Fruit fly (Drosophila melanogaster) whole organism, adult: ENCODE measurements around the gene woc.

ENCODE experiments used
- CG11617 ChIP-seq: fragments of 200-800 bp; sonication (Bioruptor generic); optimal IDR thresholded peaks from 2 replicates; lab custom pipeline; 2017; ENCODE audit warnings: mild to moderate bottlenecking, missing biosample characterization, missing genetic modification reagents, missing genetic modification characterization
- CG12768 ChIP-seq: fragments of 200-800 bp; sonication (Bioruptor generic); optimal IDR thresholded peaks from 2 replicates; lab custom pipeline; 2017; ENCODE audit warnings: missing biosample characterization, missing genetic modification characterization, mild to moderate bottlenecking, moderate library complexity, missing genetic modification reagents
- CG14711 ChIP-seq: fragments of 200-800 bp; sonication (Bioruptor generic); optimal IDR thresholded peaks from 2 replicates; lab custom pipeline; 2018; ENCODE audit warnings: missing biosample characterization, mild to moderate bottlenecking, missing genetic modification characterization, moderate library complexity
- CG1620 ChIP-seq: fragments of 200-800 bp; sonication (Bioruptor generic); optimal IDR thresholded peaks from 2 replicates; lab custom pipeline; 2016; ENCODE audit warnings: missing biosample characterization, missing genetic modification characterization
- CG33017 ChIP-seq: fragments of 200-800 bp; sonication (Bioruptor generic); optimal IDR thresholded peaks from 2 replicates; lab custom pipeline; 2018; ENCODE audit warnings: missing biosample characterization, mild to moderate bottlenecking, missing genetic modification characterization, moderate library complexity
- CG5204 ChIP-seq: fragments of 200-800 bp; sonication (Bioruptor generic); optimal IDR thresholded peaks from 2 replicates; lab custom pipeline; 2016; ENCODE audit warnings: missing biosample characterization, missing genetic modification characterization
- CG7045 ChIP-seq: fragments of 200-800 bp; sonication (Bioruptor generic); optimal IDR thresholded peaks from 2 replicates; lab custom pipeline; 2017; ENCODE audit warnings: missing biosample characterization, mild to moderate bottlenecking, missing genetic modification characterization
- CG7101 ChIP-seq: fragments of 200-800 bp; sonication (Bioruptor generic); optimal IDR thresholded peaks from 2 replicates; lab custom pipeline; 2018; ENCODE audit warnings: missing biosample characterization, mild to moderate bottlenecking, missing genetic modification characterization, moderate library complexity
- Clk ChIP-seq: fragments of 200-800 bp; sonication (Bioruptor generic); optimal IDR thresholded peaks from 2 replicates; lab custom pipeline; 2017; ENCODE audit warnings: missing biosample characterization, missing genetic modification characterization
- Crg-1 ChIP-seq: fragments of 200-800 bp; sonication (Bioruptor generic); optimal IDR thresholded peaks from 2 replicates; lab custom pipeline; 2016; ENCODE audit warnings: missing biosample characterization, missing genetic modification characterization
- Hr96 ChIP-seq: fragments of 200-800 bp; sonication (Bioruptor generic); optimal IDR thresholded peaks from 2 replicates; lab custom pipeline; 2016; ENCODE audit warnings: missing biosample characterization, missing genetic modification characterization
- Mnt ChIP-seq: fragments of 200-800 bp; sonication (Bioruptor generic); optimal IDR thresholded peaks from 2 replicates; lab custom pipeline; 2016; ENCODE audit warnings: missing biosample characterization, mild to moderate bottlenecking, missing genetic modification characterization
- bab1 ChIP-seq: fragments of 200-800 bp; sonication (Bioruptor generic); optimal IDR thresholded peaks from 3 replicates; lab custom pipeline; 2019; ENCODE audit warnings: missing biosample characterization, mild to moderate bottlenecking, missing genetic modification characterization, moderate library complexity
- cic ChIP-seq: fragments of 200-800 bp; sonication (Bioruptor generic); optimal IDR thresholded peaks from 2 replicates; lab custom pipeline; 2017; ENCODE audit warnings: missing biosample characterization, mild to moderate bottlenecking, missing genetic modification characterization, moderate library complexity
- cnc ChIP-seq, 2 experiments: fragments of >200 bp; optimal IDR thresholded peaks; 2 replicates each; lab custom pipeline; 2017
- kay ChIP-seq: fragments of 200-800 bp; sonication (Bioruptor generic); peaks from one replicate; lab custom pipeline; 2016; ENCODE audit warnings: missing biosample characterization, missing genetic modification characterization, borderline replicate concordance
- ovo ChIP-seq: fragments of 200-800 bp; sonication (Bioruptor generic); optimal IDR thresholded peaks from 2 replicates; lab custom pipeline; 2016; ENCODE audit warnings: missing biosample characterization, missing genetic modification characterization
- pad ChIP-seq: fragments of 200-800 bp; sonication (Bioruptor generic); optimal IDR thresholded peaks from 3 replicates; lab custom pipeline; 2017; ENCODE audit warnings: missing biosample characterization, missing genetic modification characterization, mild to moderate bottlenecking, moderate library complexity, missing genetic modification reagents
- tj ChIP-seq: fragments of 200-800 bp; sonication (Bioruptor generic); optimal IDR thresholded peaks from 3 replicates; lab custom pipeline; 2017; ENCODE audit warnings: missing biosample characterization, mild to moderate bottlenecking, missing genetic modification characterization, moderate library complexity
- toe ChIP-seq: fragments of 200-800 bp; sonication (Bioruptor generic); optimal IDR thresholded peaks from 2 replicates; lab custom pipeline; 2016; ENCODE audit warnings: missing biosample characterization, missing genetic modification characterization

Gene woc

DNA sequence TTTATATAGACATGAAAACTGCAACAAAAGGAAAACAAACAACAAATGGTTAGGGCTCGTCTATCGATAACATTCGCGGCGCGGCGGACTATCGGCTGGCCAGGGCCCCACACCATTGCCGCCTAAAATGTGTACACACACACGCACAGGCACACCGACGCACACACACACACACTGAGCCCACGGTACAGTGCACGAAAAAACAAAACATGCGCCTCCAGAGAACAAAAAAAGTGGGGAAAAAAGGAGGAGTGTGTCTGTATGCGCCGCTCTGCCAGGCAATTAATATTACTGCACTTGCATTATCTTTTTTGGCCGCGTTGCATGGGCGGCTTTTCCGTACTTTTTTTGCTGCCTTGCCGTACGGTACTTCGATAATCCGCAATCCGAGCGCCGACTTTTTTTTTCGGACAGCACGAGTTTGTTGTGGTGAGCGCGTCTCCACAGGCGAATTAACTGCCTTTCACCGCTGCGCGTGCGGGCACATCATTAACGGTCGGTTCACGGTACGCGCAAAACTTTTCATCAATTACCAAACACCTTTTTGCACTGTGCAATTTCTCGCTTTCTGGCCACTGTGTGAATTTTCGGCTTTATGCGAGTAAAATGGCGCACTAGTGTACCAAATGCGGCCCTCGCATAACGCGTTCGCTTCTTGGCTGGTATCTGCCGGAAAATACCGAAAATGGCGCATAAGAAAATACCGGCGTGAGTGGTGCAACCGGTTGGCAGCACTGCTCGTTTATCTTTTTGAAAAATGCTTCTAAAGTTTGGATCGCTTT is at the start of gene woc:
TSS of gene woc (minus strand) at position 622 of the 782 bp plus-strand sequence.
- TF ChIP-seq ovo (GFP tag; lab: Kevin White, UChicago), result peak; percentile 74
- TF ChIP-seq Clk, result no peak
- TF ChIP-seq cnc (optimal IDR thresholded peaks at IDR 0.05; lab: Kevin White, UChicago), result no peak
- TF ChIP-seq Hr96 (GFP tag; lab: Kevin White, UChicago), result peak; percentile 79
- TF ChIP-seq CG14711, result peak; percentile 2
- TF ChIP-seq CG7045, result peak; percentile 55
- TF ChIP-seq Crg-1 (GFP tag; lab: Kevin White, UChicago), result no peak
- peak; percentile 56 for TF ChIP-seq CG33017 (tag; lab: Kevin White, UChicago)
- peak; percentile 39 for TF ChIP-seq cic (GFP tag; lab: Kevin White, UChicago)
- TF ChIP-seq kay (GFP tag; lab: Kevin White, UChicago), result no peak
- no peak for TF ChIP-seq CG1620 (GFP tag; lab: Kevin White, UChicago)
- peak; percentile 63 for TF ChIP-seq tj (GFP tag; lab: Kevin White, UChicago)
- TF ChIP-seq CG12768, result peak; percentile 66
- TF ChIP-seq pad (GFP tag; lab: Kevin White, UChicago), result peak; percentile 58
- TF ChIP-seq CG11617, result peak; percentile 79
- peak; percentile 29 for TF ChIP-seq bab1 (GFP tag; lab: Kevin White, UChicago)
- TF ChIP-seq Mnt (GFP tag; lab: Kevin White, UChicago), result peak; percentile 68
- no peak for TF ChIP-seq toe
- TF ChIP-seq CG7101 (tag; lab: Kevin White, UChicago), result peak; percentile 39

DNA sequence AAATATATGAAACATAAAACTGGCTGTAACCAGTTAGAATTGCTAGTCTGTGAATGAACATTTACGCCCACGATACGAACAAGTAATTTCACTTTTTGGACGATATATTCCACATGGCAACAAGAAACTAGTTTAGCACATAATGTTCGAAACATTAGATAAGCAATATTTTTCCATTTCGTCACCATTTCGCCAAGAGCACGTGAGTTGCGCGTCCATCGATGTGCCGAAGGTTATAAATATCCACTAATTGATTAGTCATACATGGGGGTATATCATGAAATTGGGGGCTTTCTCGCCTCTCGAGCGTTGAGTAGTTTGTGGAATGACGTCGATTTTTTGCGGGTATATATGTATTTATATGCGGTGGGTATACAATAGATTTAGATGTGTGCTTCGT is 30.3 kb upstream of the woc start:
- TF ChIP-seq Clk (no peak), kay (GFP tag; lab: Kevin White, UChicago) (no peak), toe (no peak), CG7101 (tag; lab: Kevin White, UChicago) (no peak), bab1 (GFP tag; lab: Kevin White, UChicago) (no peak), CG11617 (no peak), pad (GFP tag; lab: Kevin White, UChicago) (no peak), CG1620 (GFP tag; lab: Kevin White, UChicago) (no peak), CG12768 (no peak), CG14711 (no peak), ovo (GFP tag; lab: Kevin White, UChicago) (no peak), cic (GFP tag; lab: Kevin White, UChicago) (no peak), Hr96 (GFP tag; lab: Kevin White, UChicago) (no peak), CG33017 (tag; lab: Kevin White, UChicago) (no peak)

DNA sequence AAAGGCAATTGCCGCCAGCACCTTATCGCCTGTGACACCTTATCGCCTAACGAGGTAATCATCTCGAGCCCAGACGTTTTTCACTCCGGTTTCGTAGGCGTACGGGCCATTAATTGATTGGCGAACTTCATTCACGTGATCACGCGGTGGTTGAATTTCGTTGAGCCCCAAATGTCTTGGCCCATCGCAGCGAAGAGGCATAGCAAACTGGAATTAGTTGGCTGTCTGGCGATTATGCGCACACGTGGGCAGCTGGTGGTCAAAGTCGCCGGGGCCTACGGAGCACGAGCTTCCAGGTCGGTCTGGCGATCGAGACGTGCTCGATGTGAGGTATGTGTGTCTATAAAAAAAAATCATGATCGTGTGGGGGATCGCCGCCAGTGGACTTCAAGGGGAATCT is 29.2 kb upstream of the woc start:
- TF ChIP-seq CG33017 (tag; lab: Kevin White, UChicago) (no peak), toe (no peak), cnc (optimal IDR thresholded peaks at IDR 0.05; lab: Kevin White, UChicago) (no peak), pad (GFP tag; lab: Kevin White, UChicago) (no peak)

DNA sequence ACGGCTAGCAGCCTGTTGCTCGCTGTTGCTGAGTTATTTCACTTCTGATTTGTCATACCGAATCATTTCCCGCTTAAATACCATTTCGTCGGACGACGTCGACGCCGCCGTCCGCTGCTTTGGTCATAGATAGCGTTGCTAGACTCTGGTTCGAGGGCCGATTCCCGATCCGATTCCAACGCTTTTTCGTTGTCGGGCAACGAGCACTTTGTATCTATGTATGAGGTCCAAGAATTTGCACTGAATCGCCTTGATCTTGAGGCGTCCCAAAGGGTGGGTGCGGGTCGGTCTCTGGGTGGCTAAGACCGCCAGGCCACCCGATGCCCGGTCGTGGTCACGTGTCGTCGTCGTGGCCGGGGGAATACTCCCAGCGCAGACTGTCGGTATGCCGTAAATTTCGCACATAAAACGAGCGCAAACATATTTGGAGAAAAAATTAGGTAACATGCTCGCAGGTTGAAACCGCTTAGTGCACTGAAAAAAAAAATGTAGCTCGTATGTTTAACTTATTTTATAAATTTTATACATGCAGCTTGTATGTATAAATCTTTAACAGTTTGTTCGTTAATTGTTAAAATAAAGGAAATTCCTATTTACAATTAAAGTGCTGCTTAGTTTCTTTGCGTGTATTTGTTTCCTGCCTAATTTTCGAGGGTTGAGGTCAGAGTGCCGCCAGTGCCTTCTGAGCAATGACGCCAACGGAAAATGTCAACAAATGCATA is 28.5 kb upstream of the woc start, which contains the start of gene CG3348:
TSS of gene CG3348 (minus strand) at position 51 of the 722 bp plus-strand sequence.
- TF ChIP-seq cic (GFP tag; lab: Kevin White, UChicago) (no peak), toe (peak; percentile 32), CG12768 (peak; percentile 57), Crg-1 (GFP tag; lab: Kevin White, UChicago) (no peak), kay (GFP tag; lab: Kevin White, UChicago) (no peak), CG14711 (peak; percentile 69), CG33017 (tag; lab: Kevin White, UChicago) (peak; percentile 49), pad (GFP tag; lab: Kevin White, UChicago) (peak; percentile 24), CG7101 (tag; lab: Kevin White, UChicago) (peak; percentile 71), CG7045 (peak; percentile 38), CG5204 (GFP tag; lab: Kevin White, UChicago) (peak; percentile 53), Hr96 (GFP tag; lab: Kevin White, UChicago) (no peak), cnc (optimal IDR thresholded peaks at IDR 0.05; lab: Kevin White, UChicago) (no peak), Mnt (GFP tag; lab: Kevin White, UChicago) (no peak), CG11617 (peak; percentile 68), bab1 (GFP tag; lab: Kevin White, UChicago) (peak; percentile 5), CG1620 (GFP tag; lab: Kevin White, UChicago) (peak; percentile 3), tj (GFP tag; lab: Kevin White, UChicago) (peak; percentile 30), ovo (GFP tag; lab: Kevin White, UChicago) (peak; percentile 47), Clk (peak; percentile 7)

DNA sequence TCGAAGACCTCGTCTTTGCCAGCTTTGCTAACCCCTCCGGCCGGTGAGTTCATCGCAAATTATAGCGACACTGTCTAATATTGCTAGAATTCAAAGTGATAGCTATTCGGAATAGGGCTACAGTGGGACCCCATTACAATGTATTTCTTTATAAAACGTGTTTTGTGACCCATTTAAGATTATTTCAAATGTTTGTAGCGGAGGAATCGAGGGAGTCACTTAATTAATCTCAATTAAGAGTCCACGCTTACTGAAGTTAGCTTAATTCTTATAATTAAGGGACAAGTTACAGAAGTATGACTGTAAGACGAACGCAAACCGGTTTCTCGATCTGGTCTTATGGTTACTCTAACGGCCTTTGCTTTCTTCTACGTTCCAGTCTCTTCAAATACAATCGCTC is 25.8 kb upstream of the woc start:
- TF ChIP-seq bab1 (GFP tag; lab: Kevin White, UChicago) (no peak), ovo (GFP tag; lab: Kevin White, UChicago) (no peak), CG7045 (no peak), CG1620 (GFP tag; lab: Kevin White, UChicago) (no peak), toe (no peak), CG7101 (tag; lab: Kevin White, UChicago) (peak; percentile 7), cic (GFP tag; lab: Kevin White, UChicago) (no peak), CG14711 (peak; percentile 1), Hr96 (GFP tag; lab: Kevin White, UChicago) (no peak), cnc (optimal IDR thresholded peaks at IDR 0.05; lab: Kevin White, UChicago) (no peak), tj (GFP tag; lab: Kevin White, UChicago) (no peak), Crg-1 (GFP tag; lab: Kevin White, UChicago) (no peak), Mnt (GFP tag; lab: Kevin White, UChicago) (no peak), pad (GFP tag; lab: Kevin White, UChicago) (no peak), Clk (no peak), CG33017 (tag; lab: Kevin White, UChicago) (peak; percentile 19), CG5204 (GFP tag; lab: Kevin White, UChicago) (no peak)
